Worm (Caenorhabditis elegans): ENCODE results near the gene sdz-18.

DNA sequence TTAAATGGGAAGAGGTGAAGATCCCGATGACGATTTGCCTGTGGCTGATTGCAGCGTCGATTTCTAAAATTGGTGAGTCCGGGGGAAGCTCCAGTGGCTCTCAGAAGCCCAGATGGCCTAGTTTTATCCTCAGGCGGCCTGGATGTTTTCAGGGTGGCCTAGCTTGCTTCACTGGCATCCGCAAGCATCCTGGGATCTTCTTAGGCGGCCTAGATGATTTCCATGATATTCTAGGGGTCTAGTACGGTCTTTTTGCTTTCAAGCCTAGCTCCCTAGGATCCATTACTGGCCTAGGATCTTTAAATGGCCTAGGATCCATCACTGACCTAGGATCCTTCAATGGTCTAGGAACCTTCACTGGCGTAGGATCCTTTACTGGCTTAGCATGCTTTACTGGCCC lies 35.3 kb downstream of the sdz-18 start:
- TF ChIP-seq nhr-77 (tag; optimal IDR thresholded peaks at IDR 0.05) (no peak), elt-1 (tag; optimal IDR thresholded peaks at IDR 0.05) (no peak), ama-1 (optimal IDR thresholded peaks at IDR 0.05) (no peak), fkh-10 (GFP tag; optimal IDR thresholded peaks at IDR 0.05) (no peak), nhr-11 (tag; optimal IDR thresholded peaks at IDR 0.05) (no peak), nfya-1 (tag; optimal IDR thresholded peaks at IDR 0.05; ENCODE audit: insufficient read depth) (no peak), mdl-1 (tag; optimal IDR thresholded peaks at IDR 0.05) (no peak), ceh-82 (tag; optimal IDR thresholded peaks at IDR 0.05) (no peak), pha-4 (tag; optimal IDR thresholded peaks at IDR 0.05) (no peak)
